Fruit fly (Drosophila melanogaster) whole organism: ENCODE measurements around the gene CG13054.

Experiments used
- CG8478 ChIP-seq: fragments of >200 bp; optimal IDR thresholded peaks from 2 replicates; lab custom pipeline; 2018; ENCODE audit warnings: inconsistent platforms
- EcR ChIP-seq, 2 experiments: fragments of >200 bp; optimal IDR thresholded peaks; 2 replicates each; lab custom pipeline; 2017; ENCODE audit warnings: missing biosample characterization in 2 of 2, missing genetic modification characterization in 2 of 2, missing genetic modification reagents in 2 of 2
- psq ChIP-seq: fragments of >200 bp; optimal IDR thresholded peaks from 2 replicates; lab custom pipeline; 2017

DNA sequence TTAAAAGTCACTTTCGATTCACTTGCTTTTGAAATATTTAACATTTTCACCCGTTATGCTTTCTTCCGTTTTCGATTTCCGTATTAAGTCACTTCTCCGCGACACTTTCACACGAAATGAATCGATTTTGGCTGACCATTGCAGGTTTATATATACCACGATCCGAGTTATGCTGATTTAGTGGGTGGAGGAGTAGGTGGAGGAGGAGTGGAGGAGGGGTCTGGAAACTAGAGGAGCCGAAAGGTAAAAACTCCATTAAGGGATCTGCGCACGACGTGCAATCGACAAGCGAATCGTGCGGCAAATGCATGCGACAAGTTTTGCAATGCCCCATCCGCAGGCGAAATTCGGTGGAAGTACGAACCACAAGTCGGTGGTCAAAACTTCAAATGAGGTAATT is 33.9 kb upstream of the CG13054 start, which contains the start of gene CG13045:
- TF ChIP-seq psq (no peak), EcR (GFP tag; optimal IDR thresholded peaks at IDR 0.05; lab: Kevin White, UChicago) (no peak), CG8478 (lab: Kevin White, UChicago) (no peak)
